Worm (Caenorhabditis elegans): ENCODE measurements around the gene srxa-19.

Gene srxa-19

DNA sequence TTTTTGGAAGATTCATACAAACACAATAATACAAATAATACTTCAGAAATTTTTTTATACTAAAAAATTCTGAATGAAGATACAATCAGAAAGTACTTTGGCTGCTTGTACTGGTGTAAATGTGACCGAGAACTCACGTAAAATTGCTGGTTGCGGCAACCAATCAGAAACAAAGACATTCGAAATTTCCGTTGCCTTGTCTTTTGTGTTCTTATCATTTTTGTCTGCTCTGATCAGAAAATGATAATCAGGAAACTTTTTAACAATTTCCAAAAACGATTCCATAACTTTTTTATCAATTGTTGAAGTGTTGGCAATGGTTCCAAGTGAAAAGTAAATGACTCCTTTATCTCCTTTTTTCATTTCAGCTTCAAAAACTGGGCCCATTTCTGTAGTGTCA is 25.6 kb downstream of the srxa-19 start:
- TF ChIP-seq him-1 (tag; optimal IDR thresholded peaks at IDR 0.05) (no peak), dao-5 (tag; optimal IDR thresholded peaks at IDR 0.05) (no peak), W03F9.2 (tag; optimal IDR thresholded peaks at IDR 0.05) (no peak)

DNA sequence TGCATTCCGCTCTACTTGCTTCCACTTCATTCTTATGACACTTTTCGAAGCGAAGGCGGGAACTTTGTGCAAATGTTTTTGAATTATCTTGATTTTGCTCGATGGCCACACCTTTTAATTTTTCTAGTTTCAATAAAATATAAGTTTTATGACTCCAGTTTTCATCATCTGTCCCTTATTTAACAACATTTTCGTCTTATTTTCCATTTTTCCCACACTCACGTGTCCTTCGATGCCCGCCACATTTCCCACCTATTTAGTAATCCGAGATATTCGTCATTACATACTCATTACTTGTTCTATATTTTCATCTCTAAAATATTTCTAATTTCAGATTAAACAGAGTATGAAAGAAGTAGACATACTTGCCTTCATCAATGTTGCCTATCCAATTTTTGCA is 28.2 kb downstream of the srxa-19 start, which contains the start of gene srd-49:
Gene srd-49 (plus strand): TSS at position 301 of the 400 bp plus-strand sequence.
- TF ChIP-seq him-1 (tag; optimal IDR thresholded peaks at IDR 0.05) (no peak), W03F9.2 (tag; optimal IDR thresholded peaks at IDR 0.05) (no peak), dao-5 (tag; optimal IDR thresholded peaks at IDR 0.05) (no peak)

DNA sequence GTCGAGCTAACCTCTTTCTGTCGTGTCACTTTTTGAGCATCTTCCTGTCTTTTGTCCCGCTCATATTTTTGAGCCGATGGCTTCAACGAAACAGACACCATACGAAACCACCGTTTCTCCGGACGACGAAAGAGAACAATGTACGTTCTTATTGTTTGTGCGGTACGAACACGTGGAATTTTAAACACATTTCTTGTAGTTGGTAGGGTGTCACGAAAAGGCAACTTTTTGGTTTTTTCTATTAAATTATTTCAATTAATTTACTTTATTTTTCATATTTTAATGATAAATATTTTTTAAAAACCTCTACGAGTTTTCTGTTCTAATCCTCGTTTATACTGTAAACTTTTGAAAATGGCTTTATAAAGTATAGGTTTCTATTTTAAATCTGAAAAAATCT is 31.4 kb downstream of the srxa-19 start, which contains the start of gene R04B5.11:
Gene R04B5.11 (minus strand): TSS at position 101 of the 400 bp plus-strand sequence.
- TF ChIP-seq dao-5 (tag; optimal IDR thresholded peaks at IDR 0.05) = no peak
- no peak for TF ChIP-seq W03F9.2 (tag; optimal IDR thresholded peaks at IDR 0.05)
- TF ChIP-seq him-1 (tag; optimal IDR thresholded peaks at IDR 0.05) = no peak

DNA sequence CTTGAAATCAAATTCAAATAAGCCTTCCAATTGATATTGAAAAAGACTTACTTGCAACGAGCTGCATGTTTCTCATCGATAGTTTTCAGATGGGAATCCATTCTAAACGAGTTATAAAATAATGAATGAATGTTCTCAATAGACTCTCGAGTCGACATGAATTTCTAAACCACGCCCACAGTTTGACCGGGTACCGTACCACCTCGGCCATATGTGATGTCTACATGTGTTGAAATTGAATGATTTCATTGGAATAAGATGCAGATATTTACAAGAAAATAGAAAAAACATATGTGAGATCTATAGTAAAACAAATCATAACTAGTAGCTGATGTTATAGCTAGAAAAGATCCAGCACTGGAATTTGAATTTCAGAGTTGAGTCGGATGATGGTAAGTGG is 32.1 kb downstream of the srxa-19 start, which contains the start of gene R04B5.7:
Gene R04B5.7 (minus strand): TSS at position 101 of the 400 bp plus-strand sequence.
- no peak for TF ChIP-seq W03F9.2 (tag; optimal IDR thresholded peaks at IDR 0.05)
- TF ChIP-seq him-1 (tag; optimal IDR thresholded peaks at IDR 0.05) = no peak
- TF ChIP-seq dao-5 (tag; optimal IDR thresholded peaks at IDR 0.05) = no peak

DNA sequence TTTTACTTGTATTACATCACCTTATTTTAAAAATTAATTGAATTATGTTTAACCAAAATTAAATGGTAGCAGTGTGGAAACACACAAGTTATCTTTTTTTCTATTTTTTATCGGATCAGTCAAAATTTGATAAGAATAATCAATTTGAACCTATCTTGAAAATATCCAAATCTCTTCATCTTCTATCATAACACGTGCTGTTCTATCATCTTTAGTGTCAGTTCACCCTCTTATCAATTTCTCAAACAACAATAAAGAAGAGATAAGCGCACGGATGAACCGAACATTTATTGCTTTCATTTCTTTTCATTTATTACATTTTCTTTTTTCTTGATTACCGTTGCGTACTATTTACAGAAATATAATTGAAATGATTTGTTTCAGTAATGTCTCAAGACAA is 35.5 kb downstream of the srxa-19 start, which contains the start of gene R04B5.5:
Gene R04B5.5 (plus strand): TSS at position 378 of the 400 bp plus-strand sequence.
- TF ChIP-seq dao-5 (tag; optimal IDR thresholded peaks at IDR 0.05) (no peak), W03F9.2 (tag; optimal IDR thresholded peaks at IDR 0.05) (no peak), him-1 (tag; optimal IDR thresholded peaks at IDR 0.05) (no peak)

DNA sequence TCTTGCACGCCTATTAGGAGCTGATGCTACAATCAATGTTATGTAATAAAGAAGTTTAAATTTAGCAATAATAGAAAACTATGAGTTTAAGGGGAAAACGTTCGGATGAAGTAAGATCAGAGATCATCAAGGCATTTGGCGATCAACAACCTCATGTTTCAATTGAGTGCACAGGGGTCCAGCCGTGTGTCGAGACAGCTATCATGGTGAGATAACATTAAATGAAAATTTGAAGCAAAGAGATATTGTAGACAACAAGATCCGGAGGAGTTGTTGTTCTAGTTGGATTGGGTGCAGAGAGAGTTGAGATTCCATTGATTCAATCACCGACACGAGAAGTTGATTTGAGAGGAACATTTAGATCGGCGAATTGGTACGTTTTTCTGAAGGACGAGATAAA is 36.4 kb downstream of the srxa-19 start:
- TF ChIP-seq dao-5 (tag; optimal IDR thresholded peaks at IDR 0.05) (no peak), W03F9.2 (tag; optimal IDR thresholded peaks at IDR 0.05) (no peak), him-1 (tag; optimal IDR thresholded peaks at IDR 0.05) (no peak)

DNA sequence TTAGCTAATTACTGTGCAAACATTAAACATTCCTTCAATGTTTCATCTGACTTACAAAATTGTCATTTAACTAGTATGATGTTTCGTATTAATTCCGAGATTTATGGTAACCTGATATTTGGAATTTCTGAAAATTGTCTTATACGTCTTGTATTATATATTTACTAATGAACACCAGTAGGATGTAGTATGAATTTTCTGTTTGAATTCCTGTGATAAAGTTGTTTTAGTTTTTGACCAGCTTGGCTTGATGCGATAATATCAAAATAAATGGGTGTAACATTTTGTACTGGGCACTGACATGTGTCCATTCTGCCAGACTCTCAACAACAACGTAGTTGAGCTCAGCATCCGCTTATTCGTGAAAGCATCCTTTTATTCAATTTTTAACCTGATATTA is 37.7 kb downstream of the srxa-19 start, which contains the start of gene R04B5.6:
Gene R04B5.6 (plus strand): TSS at position 301 of the 400 bp plus-strand sequence.
- TF ChIP-seq W03F9.2 (tag; optimal IDR thresholded peaks at IDR 0.05) (no peak), dao-5 (tag; optimal IDR thresholded peaks at IDR 0.05) (no peak), him-1 (tag; optimal IDR thresholded peaks at IDR 0.05) (no peak)

DNA sequence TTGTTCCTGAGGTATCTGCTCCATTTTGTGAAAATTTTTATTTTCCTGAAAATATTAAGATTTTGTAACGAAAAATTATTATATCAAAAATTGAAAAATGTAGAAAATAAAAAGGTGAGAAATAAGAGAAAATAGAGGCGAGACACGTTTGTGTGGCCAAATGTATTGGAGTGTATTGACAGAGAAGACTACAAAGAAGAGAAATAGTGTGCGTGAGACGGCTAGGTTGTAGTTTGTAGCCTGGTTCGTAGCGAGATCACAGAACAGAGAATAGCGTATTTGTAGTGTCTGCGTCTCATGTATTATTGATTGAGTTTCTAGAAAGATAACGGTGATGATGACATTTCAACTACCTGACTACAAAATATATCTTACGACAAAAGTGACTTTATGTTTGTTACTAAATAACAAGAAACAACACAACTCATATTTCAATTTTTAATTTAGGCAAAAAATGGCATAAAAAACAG is 38.5 kb downstream of the srxa-19 start, which contains the start of gene nhr-12:
Gene nhr-12 (minus strand): TSS at position 51 of the 470 bp plus-strand sequence.
- TF ChIP-seq W03F9.2 (tag; optimal IDR thresholded peaks at IDR 0.05) (no peak), dao-5 (tag; optimal IDR thresholded peaks at IDR 0.05) (no peak), him-1 (tag; optimal IDR thresholded peaks at IDR 0.05) (no peak)

DNA sequence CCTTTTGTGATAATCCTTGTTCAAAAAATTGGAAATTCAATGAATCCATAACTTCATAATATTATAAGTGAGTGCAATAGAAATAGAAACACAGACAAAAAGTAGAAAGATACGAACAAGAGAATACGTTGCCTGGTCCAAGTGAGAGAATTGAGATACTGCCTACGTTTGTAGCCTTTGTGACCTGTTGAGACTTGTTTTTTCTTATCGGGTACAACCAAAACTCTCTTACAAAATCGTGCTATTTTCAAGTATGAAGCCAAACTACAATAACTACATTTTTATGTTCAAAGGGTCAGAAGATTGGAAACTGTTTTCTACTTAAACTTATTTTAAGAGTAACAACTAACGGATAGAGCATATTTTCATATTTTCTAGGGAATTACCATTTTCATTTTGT is 40.9 kb downstream of the srxa-19 start, which contains the start of gene nhr-205:
Gene nhr-205 (minus strand): TSS at position 141 of the 400 bp plus-strand sequence.
- no peak for TF ChIP-seq him-1 (tag; optimal IDR thresholded peaks at IDR 0.05)
- TF ChIP-seq dao-5 (tag; optimal IDR thresholded peaks at IDR 0.05) = no peak
- TF ChIP-seq W03F9.2 (tag; optimal IDR thresholded peaks at IDR 0.05) = no peak

DNA sequence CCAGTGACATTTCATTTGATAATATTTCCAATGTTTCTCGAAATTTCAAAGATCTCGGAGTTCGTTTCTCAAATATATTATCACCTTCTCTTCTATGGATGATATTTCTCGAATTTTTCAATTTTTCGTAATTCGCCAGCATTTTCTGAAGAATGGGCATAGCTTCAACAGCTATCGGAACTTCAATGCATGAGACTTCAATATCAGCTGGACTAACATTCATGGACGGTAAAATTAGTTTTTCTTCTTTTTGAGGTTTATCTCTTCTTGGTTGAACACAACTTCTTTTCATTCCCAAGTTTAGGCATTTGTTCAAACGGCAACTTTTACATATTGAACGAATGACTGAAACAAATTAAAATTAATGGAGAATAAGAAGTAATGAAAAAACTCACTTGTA is 41.7 kb downstream of the srxa-19 start:
- TF ChIP-seq him-1 (tag; optimal IDR thresholded peaks at IDR 0.05) (no peak), dao-5 (tag; optimal IDR thresholded peaks at IDR 0.05) (no peak), W03F9.2 (tag; optimal IDR thresholded peaks at IDR 0.05) (no peak)

DNA sequence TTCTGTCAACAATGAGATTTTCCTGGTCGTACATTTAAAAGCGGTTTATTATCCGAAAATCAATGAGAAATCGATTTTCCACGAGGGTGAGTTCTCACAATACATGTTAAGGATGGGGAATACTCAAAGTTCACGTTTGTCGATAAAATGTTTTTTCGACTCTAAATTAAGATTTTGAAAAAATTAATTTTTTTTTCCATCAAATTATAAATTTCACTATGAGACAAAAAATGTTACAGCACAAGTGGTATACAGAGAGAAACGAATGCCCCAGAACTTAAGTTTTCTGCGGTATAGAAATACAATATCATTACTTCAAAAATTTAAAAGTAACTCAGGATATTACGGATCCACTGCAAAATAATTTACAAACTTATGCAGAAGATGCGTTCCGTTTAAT is 44.3 kb downstream of the srxa-19 start, which contains the start of gene R04B5.1:
Gene R04B5.1 (minus strand): TSS at position 101 of the 400 bp plus-strand sequence.
- TF ChIP-seq him-1 (tag; optimal IDR thresholded peaks at IDR 0.05) (no peak), dao-5 (tag; optimal IDR thresholded peaks at IDR 0.05) (no peak), W03F9.2 (tag; optimal IDR thresholded peaks at IDR 0.05) (no peak)

DNA sequence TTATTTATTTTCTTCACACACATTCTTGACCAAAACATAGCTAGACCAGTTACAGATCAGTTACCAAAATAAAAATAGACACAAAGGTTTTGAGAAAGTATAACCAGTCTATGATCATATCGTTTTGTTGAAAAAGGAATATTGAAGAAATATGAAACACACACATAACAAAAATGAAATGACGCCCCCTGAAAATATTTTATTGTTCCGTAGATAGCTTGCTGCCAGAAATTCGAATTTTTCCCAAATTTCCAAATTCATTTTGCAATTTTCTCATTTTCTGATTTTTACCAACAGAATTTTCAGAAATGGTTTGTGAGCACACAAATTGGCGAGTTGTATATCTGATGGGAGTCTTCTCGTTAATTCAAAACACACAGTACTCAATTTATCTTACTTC is 47.1 kb downstream of the srxa-19 start, which contains the start of gene F57A8.7:
Gene F57A8.7 (plus strand): TSS at position 301 of the 400 bp plus-strand sequence.
- TF ChIP-seq dao-5 (tag; optimal IDR thresholded peaks at IDR 0.05) = no peak
- TF ChIP-seq him-1 (tag; optimal IDR thresholded peaks at IDR 0.05) = no peak
- TF ChIP-seq W03F9.2 (tag; optimal IDR thresholded peaks at IDR 0.05) = no peak

DNA sequence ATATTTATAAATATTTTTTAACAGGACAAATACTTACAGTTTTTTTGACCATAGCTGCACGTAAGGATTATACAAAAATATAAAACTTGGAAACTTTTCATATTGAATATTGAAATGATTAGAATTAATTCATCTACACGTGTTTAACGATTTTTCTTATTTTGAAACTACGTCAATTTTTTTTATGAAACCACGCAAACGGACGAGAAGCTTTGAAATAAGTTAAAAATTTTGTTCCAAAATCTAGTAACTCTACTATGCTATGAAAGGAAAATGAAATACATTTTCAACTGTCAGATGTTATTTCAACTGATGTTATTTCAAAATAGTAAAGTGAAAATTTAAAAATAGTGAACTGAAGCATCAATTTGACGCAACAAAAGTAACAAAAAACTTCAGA is 48.8 kb downstream of the srxa-19 start, which contains the start of gene F57A8.6:
Gene F57A8.6 (minus strand): TSS at position 101 of the 400 bp plus-strand sequence.
- TF ChIP-seq W03F9.2 (tag; optimal IDR thresholded peaks at IDR 0.05) = no peak
- no peak for TF ChIP-seq him-1 (tag; optimal IDR thresholded peaks at IDR 0.05)
- no peak for TF ChIP-seq dao-5 (tag; optimal IDR thresholded peaks at IDR 0.05)

DNA sequence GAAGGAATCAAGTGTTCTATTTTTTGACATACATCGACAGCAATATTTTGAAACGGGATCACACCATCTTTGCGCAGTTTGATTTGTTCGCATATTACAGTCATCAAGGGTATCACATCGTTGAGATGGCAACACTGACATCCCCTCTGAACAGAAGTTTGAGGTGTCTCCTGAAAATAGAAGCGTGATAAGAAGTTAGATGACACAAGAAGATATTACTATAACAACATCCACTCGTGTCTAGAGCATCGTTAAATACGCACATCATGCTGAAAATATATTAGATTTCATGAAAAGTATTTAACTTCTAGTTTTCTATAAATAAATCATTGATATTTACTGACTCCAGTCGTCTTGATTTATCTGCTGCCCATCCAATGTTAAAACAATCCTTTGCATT is 49.8 kb downstream of the srxa-19 start:
- TF ChIP-seq dao-5 (tag; optimal IDR thresholded peaks at IDR 0.05) = no peak
- TF ChIP-seq W03F9.2 (tag; optimal IDR thresholded peaks at IDR 0.05) = no peak
- no peak for TF ChIP-seq him-1 (tag; optimal IDR thresholded peaks at IDR 0.05)
